Worm (Caenorhabditis elegans) whole organism, L4 larva: Measurements from ENCODE around the gene pigs-1.

ENCODE experiments used
- D1046.2 ChIP-seq: fragments of 200-800 bp; sonication (Bioruptor generic); IDR thresholded peaks from 2 replicates; pipeline ENCODE4 v1.3.6; 2022; ENCODE audit warnings: missing genetic modification characterization, missing compliant biosample characterization
- Y105C5A.15 ChIP-seq: fragments of 200-800 bp; sonication (Bioruptor generic); IDR thresholded peaks from 2 replicates; pipeline ENCODE4 v1.3.6; 2022; ENCODE audit warnings: missing genetic modification characterization, missing compliant biosample characterization
- ZK546.5 ChIP-seq, 2 experiments: sonication (generic microtip); optimal IDR thresholded peaks; 2 replicates each; lab custom pipeline; 2017; ENCODE audit warnings: missing biosample characterization in 2 of 2, missing genetic modification characterization in 2 of 2
- ama-1 ChIP-seq: fragments of 150-350 bp; optimal IDR thresholded peaks from 2 replicates; lab custom pipeline; 2014; ENCODE audit warnings: inconsistent platforms, mixed read lengths
- ceh-20 ChIP-seq: fragments of 200-800 bp; sonication (Bioruptor generic); IDR thresholded peaks from 2 replicates; pipeline ENCODE4 v1.3.6; 2022; ENCODE audit warnings: missing genetic modification reagents, missing genetic modification characterization, missing compliant biosample characterization
- ceh-82 ChIP-seq: sonication (generic microtip); optimal IDR thresholded peaks from 2 replicates; lab custom pipeline; 2017; ENCODE audit warnings: missing biosample characterization, missing genetic modification characterization
- dpl-1 ChIP-seq: fragments of 150-350 bp; optimal IDR thresholded peaks from 2 replicates; lab custom pipeline; 2014; ENCODE audit warnings: missing biosample characterization, missing genetic modification reagents, missing genetic modification characterization
- lin-15B ChIP-seq: fragments of 150-350 bp; sonication (generic microtip); optimal IDR thresholded peaks from 3 replicates; lab custom pipeline; 2014; ENCODE audit warnings: missing biosample characterization, missing genetic modification characterization
- lsy-2 ChIP-seq, 2 experiments: fragments of 150-350 bp in 1 of 2; sonication (generic microtip) in 1 of 2; optimal IDR thresholded peaks; 2 replicates each; lab custom pipeline; 2014 to 2017; ENCODE audit warnings: missing biosample characterization in 2 of 2, missing genetic modification characterization in 2 of 2
- mdl-1 ChIP-seq, 2 experiments: fragments of 150-350 bp in 1 of 2; sonication (generic microtip) in 1 of 2; optimal IDR thresholded peaks; 2 replicates each; lab custom pipeline; 2014 to 2017; ENCODE audit warnings: missing biosample characterization in 2 of 2, missing genetic modification characterization in 2 of 2
- nhr-6 ChIP-seq: fragments of 150-350 bp; optimal IDR thresholded peaks from 2 replicates; lab custom pipeline; 2014; ENCODE audit warnings: missing biosample characterization, missing genetic modification characterization
- nhr-76 ChIP-seq: fragments of 150-350 bp; optimal IDR thresholded peaks from 2 replicates; lab custom pipeline; 2014; ENCODE audit warnings: missing biosample characterization, missing genetic modification characterization
- pqm-1 ChIP-seq: sonication (generic microtip); optimal IDR thresholded peaks from 2 replicates; lab custom pipeline; 2017; ENCODE audit warnings: missing biosample characterization, missing genetic modification characterization
- ztf-11 ChIP-seq: fragments of 150-350 bp; optimal IDR thresholded peaks from 2 replicates; lab custom pipeline; 2014; ENCODE audit warnings: missing biosample characterization, missing genetic modification characterization

- no peak for TF ChIP-seq ceh-82 (tag; lab: Kevin White, UChicago)
- TF ChIP-seq nhr-6 (tag; lab: Kevin White, UChicago): no peak
- TF ChIP-seq dpl-1 (GFP tag; lab: Kevin White, UChicago): no peak
- TF ChIP-seq Y105C5A.15: no peak
- no peak for TF ChIP-seq nhr-76 (tag; lab: Kevin White, UChicago)
- no peak for TF ChIP-seq lsy-2 (tag; optimal IDR thresholded peaks at IDR 0.05; lab: Kevin White, UChicago)
- no peak for TF ChIP-seq ama-1 (lab: Kevin White, UChicago)
- TF ChIP-seq ztf-11 (tag; lab: Kevin White, UChicago): no peak
- TF ChIP-seq D1046.2 (GFP tag; lab: Robert Waterston, UW): no peak
- no peak for TF ChIP-seq ZK546.5 (tag; optimal IDR thresholded peaks at IDR 0.05; lab: Kevin White, UChicago)
- TF ChIP-seq ceh-20 (GFP tag; lab: Robert Waterston, UW): no peak
- TF ChIP-seq lin-15B (tag; lab: Kevin White, UChicago): no peak
- no peak for TF ChIP-seq mdl-1 (tag; optimal IDR thresholded peaks at IDR 0.05; lab: Kevin White, UChicago)
- TF ChIP-seq pqm-1: no peak
These were observed 8.2 kb upstream of the pigs-1 start for ce11 chrIV:10157034-10157433.
